Worm (Caenorhabditis elegans): ENCODE data around the gene nhr-68.

Gene nhr-68

ce11 chrV:11610481-11610880 is 37.2 kb downstream of the nhr-68 start, which contains the start of gene sas-5 (continued):
- TF ChIP-seq ham-2 (GFP tag; optimal IDR thresholded peaks at IDR 0.05) (peak; percentile 55), lin-13 (tag; optimal IDR thresholded peaks at IDR 0.05) (peak; percentile 6), elt-1 (tag; optimal IDR thresholded peaks at IDR 0.05; ENCODE audit: borderline replicate concordance, insufficient read depth) (peak; percentile 5), unc-39 (tag; optimal IDR thresholded peaks at IDR 0.05) (no peak), zip-8 (tag; optimal IDR thresholded peaks at IDR 0.05) (no peak), ces-1 (GFP tag; optimal IDR thresholded peaks at IDR 0.05) (peak; percentile 55), unc-62 (GFP tag; optimal IDR thresholded peaks at IDR 0.05) (no peak), M03D4.4 (tag; optimal IDR thresholded peaks at IDR 0.05) (peak; percentile 87), elt-3 (tag; optimal IDR thresholded peaks at IDR 0.05) (peak; percentile 12)

ce11 chrV:11613007-11613406 is 39.8 kb downstream of the nhr-68 start, which contains the start of gene tag-290:
Gene tag-290, plus strand, starts transcription at chrV:11613307.
- no peak for TF ChIP-seq elt-1 (tag; optimal IDR thresholded peaks at IDR 0.05; ENCODE audit: borderline replicate concordance, insufficient read depth)
- no peak for TF ChIP-seq nhr-76 (tag; optimal IDR thresholded peaks at IDR 0.05)
- TF ChIP-seq nhr-28 (tag; optimal IDR thresholded peaks at IDR 0.05): no peak
- no peak for TF ChIP-seq ceh-39 (tag; optimal IDR thresholded peaks at IDR 0.05)
- TF ChIP-seq lin-32 (GFP tag; optimal IDR thresholded peaks at IDR 0.05): no peak
- TF ChIP-seq ceh-83 (GFP tag; optimal IDR thresholded peaks at IDR 0.05): no peak
- TF ChIP-seq pha-4 (tag; optimal IDR thresholded peaks at IDR 0.05): no peak
- TF ChIP-seq drap-1 (GFP tag; optimal IDR thresholded peaks at IDR 0.05): no peak
- no peak for TF ChIP-seq nhr-2 (tag; optimal IDR thresholded peaks at IDR 0.05)
- TF ChIP-seq sptf-1 (tag; optimal IDR thresholded peaks at IDR 0.05): no peak
- TF ChIP-seq lsy-2 (tag; optimal IDR thresholded peaks at IDR 0.05): no peak
- TF ChIP-seq hlh-1 (tag; optimal IDR thresholded peaks at IDR 0.05): no peak
- no peak for TF ChIP-seq ces-1 (GFP tag; optimal IDR thresholded peaks at IDR 0.05)
- TF ChIP-seq M03D4.4 (tag; optimal IDR thresholded peaks at IDR 0.05): no peak
- TF ChIP-seq tbx-8 (GFP tag; optimal IDR thresholded peaks at IDR 0.05): no peak

ce11 chrV:11614805-11615497 is 41.7 kb downstream of the nhr-68 start:
- TF ChIP-seq nhr-237 (tag; optimal IDR thresholded peaks at IDR 0.05) (no peak), unc-39 (tag; optimal IDR thresholded peaks at IDR 0.05) (no peak), elt-1 (tag; optimal IDR thresholded peaks at IDR 0.05; ENCODE audit: borderline replicate concordance, insufficient read depth) (peak; percentile 67), sem-2 (GFP tag; optimal IDR thresholded peaks at IDR 0.05) (no peak)

ce11 chrV:11615948-11616681 is 42.9 kb downstream of the nhr-68 start, which contains the start of gene nlp-24:
Gene nlp-24, plus strand, starts transcription at chrV:11616376.
- no peak for TF ChIP-seq M03D4.4 (tag; optimal IDR thresholded peaks at IDR 0.05)
- no peak for TF ChIP-seq lsy-2 (tag; optimal IDR thresholded peaks at IDR 0.05)
- no peak for TF ChIP-seq hlh-1 (tag; optimal IDR thresholded peaks at IDR 0.05)
- TF ChIP-seq nhr-237 (tag; optimal IDR thresholded peaks at IDR 0.05): no peak
- TF ChIP-seq sptf-1 (tag; optimal IDR thresholded peaks at IDR 0.05): no peak
- no peak for TF ChIP-seq mab-5 (tag; optimal IDR thresholded peaks at IDR 0.05)
- no peak for TF ChIP-seq drap-1 (GFP tag; optimal IDR thresholded peaks at IDR 0.05)

ce11 chrV:11616813-11617212 is 43.6 kb downstream of the nhr-68 start:
- TF ChIP-seq ceh-43 (GFP tag; optimal IDR thresholded peaks at IDR 0.05): no peak
- no peak for TF ChIP-seq elt-3 (tag; optimal IDR thresholded peaks at IDR 0.05)
- no peak for TF ChIP-seq tbx-8 (GFP tag; optimal IDR thresholded peaks at IDR 0.05)
- TF ChIP-seq mab-5 (tag; optimal IDR thresholded peaks at IDR 0.05): no peak
- TF ChIP-seq zip-8 (tag; optimal IDR thresholded peaks at IDR 0.05): no peak
- no peak for TF ChIP-seq hlh-1 (tag; optimal IDR thresholded peaks at IDR 0.05)

- TF ChIP-seq nhr-28 (tag; optimal IDR thresholded peaks at IDR 0.05) (no peak), hlh-1 (tag; optimal IDR thresholded peaks at IDR 0.05) (no peak), nhr-12 (tag; optimal IDR thresholded peaks at IDR 0.05) (no peak), pha-4 (tag; optimal IDR thresholded peaks at IDR 0.05) (no peak), zip-8 (tag; optimal IDR thresholded peaks at IDR 0.05) (no peak), mep-1 (tag; optimal IDR thresholded peaks at IDR 0.05) (no peak), elt-1 (tag; optimal IDR thresholded peaks at IDR 0.05; ENCODE audit: borderline replicate concordance, insufficient read depth) (no peak), flh-1 (GFP tag; optimal IDR thresholded peaks at IDR 0.05) (no peak), mab-5 (tag; optimal IDR thresholded peaks at IDR 0.05) (no peak), nhr-237 (tag; optimal IDR thresholded peaks at IDR 0.05) (no peak), elt-3 (tag; optimal IDR thresholded peaks at IDR 0.05) (no peak), lin-13 (tag; optimal IDR thresholded peaks at IDR 0.05) (no peak), sptf-1 (tag; optimal IDR thresholded peaks at IDR 0.05) (no peak), unc-62 (GFP tag; optimal IDR thresholded peaks at IDR 0.05) (no peak)
These were observed 44.9 kb downstream of the nhr-68 start, which contains the start of gene glb-15 for ce11 chrV:11618173-11618572. Gene glb-15, minus strand, starts transcription at chrV:11618273.

Measured in whole organism, mixed stage, embryonic.